Fruit fly (Drosophila melanogaster): ENCODE measurements around the gene Kots.

The Kots gene

DNA sequence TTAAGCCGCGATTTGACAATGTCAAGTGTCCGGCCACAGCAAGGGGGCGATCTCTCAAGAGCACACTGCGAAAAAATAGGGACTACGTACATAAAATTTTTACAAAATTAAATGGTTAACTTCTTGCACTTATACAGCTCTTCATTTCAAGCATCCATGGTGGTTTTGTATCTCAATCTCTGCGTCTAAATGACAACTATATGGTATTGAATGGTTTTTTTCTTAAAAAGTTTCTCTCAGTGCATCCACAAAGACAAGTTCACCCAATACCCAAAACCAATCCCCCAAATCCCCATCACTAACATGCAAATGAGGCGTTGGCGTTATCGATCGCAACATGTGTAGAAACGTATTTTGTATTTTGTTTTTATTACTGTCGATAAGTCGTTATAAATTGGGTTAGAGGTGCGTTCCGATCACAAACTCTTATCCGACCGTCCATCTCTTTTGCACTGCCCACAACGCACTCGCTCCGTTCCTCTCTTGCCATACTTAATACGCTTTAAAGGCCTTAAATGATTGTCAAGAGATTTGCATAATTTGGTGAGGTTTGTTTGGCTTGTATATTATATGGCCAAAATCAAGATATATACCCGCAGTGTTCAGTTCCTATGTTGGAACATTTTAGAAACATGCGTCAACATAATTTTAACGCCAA lies 49.1 kb downstream of the Kots start (continued):
- no peak for TF ChIP-seq Sox14 (GFP tag; optimal IDR thresholded peaks at IDR 0.05)
- TF ChIP-seq CG11294 (GFP tag; IDR thresholded peaks at IDR 0.05), result no peak
- TF ChIP-seq CG6276 (GFP tag; optimal IDR thresholded peaks at IDR 0.05), result no peak
- peak; percentile 35 for TF ChIP-seq Ets21C (GFP tag; optimal IDR thresholded peaks at IDR 0.05)
- TF ChIP-seq ss (GFP tag; optimal IDR thresholded peaks at IDR 0.05), result no peak
- peak; percentile 69 for TF ChIP-seq Hr39 (GFP tag; optimal IDR thresholded peaks at IDR 0.05)
- peak; percentile 70 for TF ChIP-seq CG31627 (GFP tag; optimal IDR thresholded peaks at IDR 0.05)
- no peak for TF ChIP-seq Eip93F (GFP tag; optimal IDR thresholded peaks at IDR 0.05)
- peak; percentile 36 for TF ChIP-seq OdsH (GFP tag; optimal IDR thresholded peaks at IDR 0.05)
- TF ChIP-seq Gug (GFP tag; IDR thresholded peaks at IDR 0.05), result no peak
- no peak for TF ChIP-seq fd59A (GFP tag; optimal IDR thresholded peaks at IDR 0.05)
- no peak for TF ChIP-seq CG4318 (GFP tag; optimal IDR thresholded peaks at IDR 0.05)
- TF ChIP-seq CG3032 (tag; optimal IDR thresholded peaks at IDR 0.05), result no peak
- TF ChIP-seq net (GFP tag; optimal IDR thresholded peaks at IDR 0.05), result no peak
- peak; percentile 24 for TF ChIP-seq CG6792 (GFP tag; optimal IDR thresholded peaks at IDR 0.05)
- peak; percentile 66 for TF ChIP-seq Eip78C (GFP tag)
- TF ChIP-seq CG11902 (GFP tag; optimal IDR thresholded peaks at IDR 0.05), result peak; percentile 6
- TF ChIP-seq svp (GFP tag), result peak; percentile 90

DNA sequence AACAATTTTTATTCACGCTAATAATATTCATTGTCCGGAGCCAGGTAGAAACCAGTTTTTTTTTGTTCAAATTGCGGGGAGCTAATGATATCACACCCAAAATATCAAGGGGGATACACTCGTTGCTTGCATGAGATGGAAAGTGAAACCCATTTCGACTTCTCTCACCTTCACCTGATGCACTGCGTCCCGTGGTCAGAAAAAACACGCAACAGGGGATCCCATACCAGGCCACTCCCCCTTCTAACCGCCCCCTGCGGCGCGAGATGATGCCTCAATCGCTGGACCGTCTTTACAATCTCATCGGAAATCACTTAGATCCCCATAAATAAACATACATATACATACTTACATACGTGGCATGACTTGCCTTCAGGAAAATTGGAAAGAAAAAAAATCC lies 50.4 kb downstream of the Kots start:
- TF ChIP-seq Blimp-1 (GFP tag; optimal IDR thresholded peaks at IDR 0.05) (peak; percentile 80), CG6163 (GFP tag; IDR thresholded peaks at IDR 0.05) (no peak), svp (GFP tag) (peak; percentile 51)

DNA sequence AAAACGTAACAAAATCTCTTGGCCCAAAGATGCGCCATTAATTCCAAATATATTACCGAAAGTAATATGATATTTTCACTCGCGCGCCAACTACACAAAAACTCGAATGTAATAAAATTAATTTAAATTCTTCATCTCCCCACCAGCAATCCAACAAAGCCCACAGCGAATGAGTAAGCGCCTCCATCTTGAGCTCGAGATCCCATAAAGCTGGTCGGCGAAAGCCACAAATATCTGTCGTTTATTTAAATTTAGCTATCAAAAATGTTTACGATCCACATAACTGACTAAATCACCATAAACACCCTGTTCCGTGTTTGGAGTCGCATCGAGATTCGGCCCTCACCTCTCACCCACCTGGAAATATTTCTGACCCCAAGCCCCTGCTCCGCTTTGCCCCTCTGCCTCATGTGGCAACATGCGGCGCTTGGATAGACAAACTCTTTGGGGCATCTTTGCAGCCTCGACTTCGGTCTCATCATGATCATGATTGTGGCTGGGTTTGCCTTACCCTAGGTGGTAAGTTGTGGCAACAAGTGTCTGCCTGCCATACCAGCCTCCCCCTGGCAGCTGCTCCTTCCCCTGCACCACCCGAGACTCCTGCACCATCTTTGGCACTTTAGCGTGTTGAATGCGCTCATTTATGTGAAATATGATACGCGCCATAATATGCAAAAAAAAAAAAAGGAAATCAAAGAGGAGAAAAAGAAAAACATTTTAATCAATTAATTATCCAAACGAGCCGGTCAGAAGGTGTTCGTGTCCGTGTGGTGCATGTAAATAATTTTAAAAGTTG lies 51.8 kb downstream of the Kots start:
- TF ChIP-seq Hr4 (GFP tag; optimal IDR thresholded peaks at IDR 0.05) (no peak), Eip78C (GFP tag) (peak; percentile 7), CG6808 (GFP tag; optimal IDR thresholded peaks at IDR 0.05) (no peak), vri (GFP tag; optimal IDR thresholded peaks at IDR 0.05) (no peak), salr (GFP tag; optimal IDR thresholded peaks at IDR 0.05) (no peak), CG6163 (GFP tag; IDR thresholded peaks at IDR 0.05) (0 out of 3 replicates have a peak, but pooled peaks have one; percentile 9), CG11762 (GFP tag; optimal IDR thresholded peaks at IDR 0.05; ENCODE audit: insufficient read depth) (no peak), ss (GFP tag; optimal IDR thresholded peaks at IDR 0.05) (peak in 1 of 2 experiments; percentile 57)

DNA sequence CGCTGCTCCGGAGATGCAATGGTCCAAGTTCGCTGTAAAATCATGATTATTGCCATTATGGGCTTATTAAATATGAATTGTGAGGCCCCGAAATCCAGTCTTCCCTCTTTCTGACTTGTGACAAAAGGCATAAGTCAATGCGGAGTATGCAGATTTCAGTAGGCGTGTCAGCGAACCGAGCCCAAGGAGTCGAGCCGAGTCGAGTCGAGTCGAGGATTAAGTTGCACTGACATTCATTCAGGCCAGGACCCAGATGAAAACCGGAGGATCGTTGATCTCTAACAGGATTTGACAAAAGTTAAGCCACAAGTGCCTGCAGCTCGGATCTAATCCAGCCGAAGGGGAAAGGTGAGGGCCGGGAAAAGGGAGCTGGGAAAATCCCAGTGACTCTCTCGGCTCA lies 52.7 kb downstream of the Kots start:
- TF ChIP-seq CG9139 (GFP tag; optimal IDR thresholded peaks at IDR 0.05) (no peak), svp (GFP tag) (peak; percentile 40)

All from whole organism, prepupa.